Worm (Caenorhabditis elegans) whole organism, late embryonic: ENCODE data around the gene str-231.

ENCODE experiments used
- ama-1 ChIP-seq: fragments of 150-350 bp; optimal IDR thresholded peaks from 2 replicates; lab custom pipeline; 2014
- ceh-19 ChIP-seq: fragments of 200-800 bp; sonication (Bioruptor generic); optimal IDR thresholded peaks from 2 replicates; lab custom pipeline; 2018; ENCODE audit warnings: mild to moderate bottlenecking, missing genetic modification characterization, missing compliant biosample characterization
- ceh-22 ChIP-seq: sonication (generic microtip); optimal IDR thresholded peaks from 2 replicates; lab custom pipeline; 2017; ENCODE audit warnings: missing biosample characterization, missing genetic modification characterization
- ceh-24 ChIP-seq: sonication (generic microtip); optimal IDR thresholded peaks from 2 replicates; lab custom pipeline; 2016; ENCODE audit warnings: mild to moderate bottlenecking, missing genetic modification characterization, missing compliant biosample characterization
- ceh-48 ChIP-seq: sonication (generic microtip); optimal IDR thresholded peaks from 2 replicates; lab custom pipeline; 2016; ENCODE audit warnings: missing genetic modification characterization, inconsistent platforms, missing compliant biosample characterization
- ceh-9 ChIP-seq: sonication (generic microtip); optimal IDR thresholded peaks from 2 replicates; lab custom pipeline; 2016; ENCODE audit warnings: mild to moderate bottlenecking, missing genetic modification characterization, inconsistent platforms, missing compliant biosample characterization
- elt-2 ChIP-seq: sonication (generic microtip); optimal IDR thresholded peaks from 2 replicates; lab custom pipeline; 2016; ENCODE audit warnings: missing genetic modification reagents, missing genetic modification characterization, missing compliant biosample characterization
- hlh-13 ChIP-seq: fragments of 200-800 bp; sonication (Bioruptor generic); optimal IDR thresholded peaks from 2 replicates; lab custom pipeline; 2018; ENCODE audit warnings: mild to moderate bottlenecking, missing genetic modification characterization, missing compliant biosample characterization
- hlh-15 ChIP-seq: sonication (generic microtip); optimal IDR thresholded peaks from 2 replicates; lab custom pipeline; 2016; ENCODE audit warnings: missing genetic modification characterization, missing compliant biosample characterization
- madf-2 ChIP-seq: sonication (generic microtip); optimal IDR thresholded peaks from 2 replicates; lab custom pipeline; 2017; ENCODE audit warnings: missing genetic modification characterization, missing compliant biosample characterization
- pqm-1 ChIP-seq: sonication (generic microtip); optimal IDR thresholded peaks from 2 replicates; lab custom pipeline; 2016; ENCODE audit warnings: missing genetic modification characterization, missing compliant biosample characterization
- pros-1 ChIP-seq: fragments of 150-350 bp; optimal IDR thresholded peaks from 2 replicates; lab custom pipeline; 2014; ENCODE audit warnings: missing biosample characterization, missing genetic modification reagents, missing genetic modification characterization
- sox-4 ChIP-seq: sonication (generic microtip); optimal IDR thresholded peaks from 2 replicates; lab custom pipeline; 2017; ENCODE audit warnings: mild to moderate bottlenecking, missing genetic modification characterization, inconsistent platforms, missing compliant biosample characterization

ce11 chrV:16047508-16047907 is 40.1 kb upstream of the str-231 start, which contains the start of gene str-198:
- TF ChIP-seq pqm-1 (tag; lab: Kevin White, UChicago): no peak
- TF ChIP-seq elt-2 (tag; lab: Kevin White, UChicago): no peak
- no peak for TF ChIP-seq hlh-13
- TF ChIP-seq pros-1: no peak
- no peak for TF ChIP-seq ceh-24
- TF ChIP-seq ceh-22 (tag; lab: Kevin White, UChicago): no peak
- no peak for TF ChIP-seq ceh-19 (GFP tag; lab: Kevin White, UChicago)
- TF ChIP-seq ama-1: no peak
- no peak for TF ChIP-seq ceh-48
- no peak for TF ChIP-seq madf-2 (tag; lab: Kevin White, UChicago)
- no peak for TF ChIP-seq sox-4 (tag; lab: Kevin White, UChicago)
- TF ChIP-seq hlh-15: no peak
- TF ChIP-seq ceh-9 (tag; lab: Kevin White, UChicago): no peak
